Worm (Caenorhabditis elegans): ENCODE data around the gene taf-6.2.

Gene taf-6.2

ce11 chrIV:3652223-3652622 is 42.3 kb downstream of the taf-6.2 start:
- TF ChIP-seq ref-2 (tag; optimal IDR thresholded peaks at IDR 0.05) (peak; percentile 20), ceh-31 (tag; optimal IDR thresholded peaks at IDR 0.05) (no peak), tbx-7 (tag; optimal IDR thresholded peaks at IDR 0.05) (no peak)

ce11 chrIV:3648634-3649240 is 45.8 kb downstream of the taf-6.2 start, which contains the start of gene CC8.2:
Gene CC8.2 (minus strand): TSS chrIV:3648684.
- TF ChIP-seq elt-2 (tag; optimal IDR thresholded peaks at IDR 0.05) (peak; percentile 51), pqm-1 (tag; optimal IDR thresholded peaks at IDR 0.05) (peak; percentile 2), ceh-14 (tag; optimal IDR thresholded peaks at IDR 0.05) (no peak), ceh-22 (tag; optimal IDR thresholded peaks at IDR 0.05) (no peak), fkh-6 (tag; optimal IDR thresholded peaks at IDR 0.05) (no peak), ceh-18 (tag; optimal IDR thresholded peaks at IDR 0.05) (peak; percentile 14)

ce11 chrIV:3647551-3647950 is 47.0 kb downstream of the taf-6.2 start:
- TF ChIP-seq ama-1 (optimal IDR thresholded peaks at IDR 0.05) (no peak), unc-55 (GFP tag; optimal IDR thresholded peaks at IDR 0.05) (peak; percentile 10), nhr-232 (tag; optimal IDR thresholded peaks at IDR 0.05) (no peak), ceh-18 (tag; optimal IDR thresholded peaks at IDR 0.05) (peak; percentile 3)

- TF ChIP-seq syd-9 (tag; optimal IDR thresholded peaks at IDR 0.05): no peak
- TF ChIP-seq elt-4 (tag; optimal IDR thresholded peaks at IDR 0.05): peak; percentile 60
Measured at ce11 chrIV:3646338-3647154, 48.0 kb downstream of the taf-6.2 start.

- no peak for TF ChIP-seq K02D7.2 (tag; optimal IDR thresholded peaks at IDR 0.05)
- no peak for TF ChIP-seq tbx-7 (tag; optimal IDR thresholded peaks at IDR 0.05)
- TF ChIP-seq dmd-4 (tag; optimal IDR thresholded peaks at IDR 0.05; ENCODE audit: borderline replicate concordance): no peak
- TF ChIP-seq ceh-31 (tag; optimal IDR thresholded peaks at IDR 0.05): no peak
- no peak for TF ChIP-seq ceh-48 (tag; optimal IDR thresholded peaks at IDR 0.05)
- no peak for TF ChIP-seq elt-2 (tag; optimal IDR thresholded peaks at IDR 0.05)
- TF ChIP-seq K09A11.1 (tag; optimal IDR thresholded peaks at IDR 0.05; ENCODE audit: insufficient read depth): no peak
- TF ChIP-seq nhr-232 (tag; optimal IDR thresholded peaks at IDR 0.05): no peak
- TF ChIP-seq eyg-1 (tag; optimal IDR thresholded peaks at IDR 0.05): no peak
- TF ChIP-seq fkh-6 (tag; optimal IDR thresholded peaks at IDR 0.05): no peak
- TF ChIP-seq hlh-30 (tag; optimal IDR thresholded peaks at IDR 0.05; ENCODE audit: insufficient read depth): no peak
- no peak for TF ChIP-seq nfya-1 (tag; optimal IDR thresholded peaks at IDR 0.05)
- TF ChIP-seq elt-4 (tag; optimal IDR thresholded peaks at IDR 0.05): no peak
- no peak for TF ChIP-seq ceh-24 (tag; optimal IDR thresholded peaks at IDR 0.05)
- no peak for TF ChIP-seq hlh-6 (tag; optimal IDR thresholded peaks at IDR 0.05)
- TF ChIP-seq hlh-8 (tag; optimal IDR thresholded peaks at IDR 0.05): no peak
- no peak for TF ChIP-seq ref-2 (tag; optimal IDR thresholded peaks at IDR 0.05)
Measured at ce11 chrIV:3645487-3645886, 49.0 kb downstream of the taf-6.2 start.

ce11 chrIV:3644863-3645378 is 49.6 kb downstream of the taf-6.2 start:
- TF ChIP-seq madf-2 (tag; optimal IDR thresholded peaks at IDR 0.05) (no peak), rnt-1 (tag; optimal IDR thresholded peaks at IDR 0.05) (no peak), gmeb-2 (tag; optimal IDR thresholded peaks at IDR 0.05) (no peak), ceh-19 (GFP tag; optimal IDR thresholded peaks at IDR 0.05) (no peak), fax-1 (tag; optimal IDR thresholded peaks at IDR 0.05) (no peak), sdc-2 (tag; optimal IDR thresholded peaks at IDR 0.05) (no peak), ceh-22 (tag; optimal IDR thresholded peaks at IDR 0.05) (no peak), unc-42 (tag; optimal IDR thresholded peaks at IDR 0.05) (no peak), ceh-2 (tag; optimal IDR thresholded peaks at IDR 0.05) (no peak), ceh-24 (tag; optimal IDR thresholded peaks at IDR 0.05) (no peak), F13H6.1 (tag; optimal IDR thresholded peaks at IDR 0.05) (no peak), pag-3 (tag; optimal IDR thresholded peaks at IDR 0.05; ENCODE audit: borderline replicate concordance) (no peak), ceh-34 (tag; optimal IDR thresholded peaks at IDR 0.05) (no peak), hlh-30 (tag; optimal IDR thresholded peaks at IDR 0.05; ENCODE audit: insufficient read depth) (no peak), pat-9 (tag; optimal IDR thresholded peaks at IDR 0.05) (no peak), elt-4 (tag; optimal IDR thresholded peaks at IDR 0.05) (no peak), pros-1 (tag; optimal IDR thresholded peaks at IDR 0.05) (no peak), dmd-4 (tag; optimal IDR thresholded peaks at IDR 0.05; ENCODE audit: borderline replicate concordance) (no peak)
